Worm (Caenorhabditis elegans): ENCODE data around the gene C18A3.11.

C18A3.11 gene

DNA sequence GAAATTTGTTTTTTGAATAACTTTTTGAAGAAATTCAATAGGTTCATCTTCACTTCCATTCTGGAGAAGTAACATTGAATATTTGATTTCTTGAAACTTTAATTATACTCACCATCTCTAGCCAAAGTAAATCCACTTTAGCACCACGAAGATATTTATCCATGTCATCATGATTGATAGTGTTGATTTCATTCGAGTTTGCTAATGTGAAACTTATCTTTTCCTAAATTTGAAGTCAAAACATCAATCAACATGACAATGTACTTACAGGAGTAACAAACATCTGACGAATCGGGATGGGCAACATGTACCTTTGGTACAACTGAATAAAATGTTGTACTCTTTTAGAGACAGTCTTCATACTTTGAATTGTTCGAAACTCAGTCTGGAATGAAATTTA, 33.5 kb upstream of the C18A3.11 start (continued):
- no peak for TF ChIP-seq snpc-1.1 (tag; optimal IDR thresholded peaks at IDR 0.05; ENCODE audit: insufficient read depth)
- no peak for TF ChIP-seq ZK185.1 (tag; optimal IDR thresholded peaks at IDR 0.05; ENCODE audit: poor library complexity, severe bottlenecking)

DNA sequence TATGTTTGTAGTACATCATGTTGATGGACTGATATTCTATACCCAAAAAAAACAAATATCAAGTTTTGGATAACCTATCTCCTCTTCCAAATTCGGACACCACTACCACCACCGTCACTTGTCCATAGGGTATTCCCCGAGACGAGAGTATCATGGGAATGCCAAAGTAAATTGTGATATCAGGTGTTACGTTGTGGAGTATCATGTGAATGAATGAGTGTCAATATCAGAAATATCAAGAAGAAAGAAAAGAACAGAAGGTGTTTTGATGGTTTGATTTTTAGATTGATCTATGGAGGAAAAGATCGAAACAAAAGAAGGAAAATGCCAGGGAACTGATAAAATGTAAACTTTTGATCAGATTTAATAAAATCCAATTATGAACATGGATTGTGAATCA, 32.6 kb upstream of the C18A3.11 start:
- TF ChIP-seq dox-1 (GFP tag; IDR thresholded peaks at IDR 0.05) = no peak
- TF ChIP-seq ekl-4 (GFP tag; IDR thresholded peaks at IDR 0.05) = no peak
- peak; percentile 58 for TF ChIP-seq nhr-80 (tag; optimal IDR thresholded peaks at IDR 0.05)
- 0 out of 2 replicates have a peak, but pooled peaks have one; percentile 20 for TF ChIP-seq B0336.3 (GFP tag; IDR thresholded peaks at IDR 0.05)
- TF ChIP-seq D2030.7 (GFP tag; IDR thresholded peaks at IDR 0.05) = no peak
- peak; percentile 41 for TF ChIP-seq atf-7 (tag; optimal IDR thresholded peaks at IDR 0.05)
- no peak for TF ChIP-seq ceh-79 (tag; optimal IDR thresholded peaks at IDR 0.05)
- no peak for TF ChIP-seq lsl-1 (GFP tag; optimal IDR thresholded peaks at IDR 0.05)
- TF ChIP-seq tlf-1 (GFP tag; optimal IDR thresholded peaks at IDR 0.05) = peak; percentile 25
- no peak for TF ChIP-seq nhr-90 (tag; optimal IDR thresholded peaks at IDR 0.05)
- peak; percentile 33 for TF ChIP-seq chd-7 (tag; optimal IDR thresholded peaks at IDR 0.05)
- peak; percentile 37 for TF ChIP-seq attf-5 (GFP tag; optimal IDR thresholded peaks at IDR 0.05)
- TF ChIP-seq ztf-26 (tag; optimal IDR thresholded peaks at IDR 0.05) = peak; percentile 11
- TF ChIP-seq cebp-1 (GFP tag; IDR thresholded peaks at IDR 0.05) = no peak
- peak; percentile 52 for TF ChIP-seq cebp-1 (tag; optimal IDR thresholded peaks at IDR 0.05)
- peak; percentile 29 for TF ChIP-seq tbp1 (GFP tag; optimal IDR thresholded peaks at IDR 0.05)
- TF ChIP-seq snpc-4 (GFP tag; optimal IDR thresholded peaks at IDR 0.05) = no peak
- peak in 2 of 4 experiments; percentile 21 to 64 for TF ChIP-seq snpc-4 (tag; optimal IDR thresholded peaks at IDR 0.05)
- TF ChIP-seq lin-26 (GFP tag; IDR thresholded peaks at IDR 0.05) = peak; percentile 51; the same call in 1 of the 2 replicates
- no peak for TF ChIP-seq zfh-2 (GFP tag; conservative IDR thresholded peaks at IDR 0.05)

DNA sequence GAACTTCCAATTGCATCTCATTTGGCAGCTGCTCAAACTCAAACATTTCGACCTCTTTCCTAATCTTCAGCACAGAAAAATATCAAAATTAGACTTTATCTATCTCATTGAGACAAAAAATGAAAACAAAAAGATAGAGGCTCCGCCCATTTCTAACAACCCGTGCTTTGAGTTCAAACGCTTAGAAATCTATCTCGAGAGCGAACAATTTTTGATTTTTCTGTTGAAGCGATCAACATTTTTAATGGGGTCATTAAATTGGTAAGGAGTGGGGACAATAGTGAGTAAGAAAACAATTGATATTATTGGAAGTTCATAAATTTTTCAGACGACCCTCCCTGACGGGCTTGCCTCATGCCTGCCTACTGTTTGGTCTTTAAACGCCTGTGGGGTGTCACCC, 32.0 kb upstream of the C18A3.11 start, which contains the start of the genes C25H3.10 and C25H3.1:
Gene C25H3.10 (minus strand): TSS at position 101 of the 400 bp plus-strand sequence.
Gene C25H3.1 (plus strand): TSS at position 203 of the 400 bp plus-strand sequence.
- TF ChIP-seq C06A6.2 (GFP tag; conservative IDR thresholded peaks at IDR 0.05) (no peak), athp-1 (tag; optimal IDR thresholded peaks at IDR 0.05) (no peak), hmg-1.2 (GFP tag; IDR thresholded peaks at IDR 0.05) (no peak), efl-1 (GFP tag; optimal IDR thresholded peaks at IDR 0.05) (no peak), mes-4 (tag; optimal IDR thresholded peaks at IDR 0.05) (no peak)

DNA sequence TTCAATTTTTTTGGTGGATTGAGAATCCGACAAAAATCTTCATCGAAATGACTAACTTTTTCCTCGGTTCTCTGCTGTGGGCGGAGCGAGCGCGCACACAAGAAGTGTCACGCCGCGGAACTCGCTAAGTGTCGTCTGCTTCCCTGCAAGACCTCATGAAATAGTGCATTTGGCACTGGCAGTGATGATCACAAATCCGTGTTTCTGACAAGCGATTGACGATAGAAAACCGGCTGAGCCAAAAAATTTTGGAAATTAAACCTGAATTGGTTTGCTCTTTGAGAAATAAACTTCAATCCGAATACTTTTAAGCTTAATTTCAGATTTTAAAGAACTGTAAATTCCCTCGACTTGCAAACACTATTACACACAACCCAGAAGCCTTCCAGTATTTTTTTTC, 29.3 kb upstream of the C18A3.11 start:
- TF ChIP-seq lin-40 (tag; optimal IDR thresholded peaks at IDR 0.05) = peak; percentile 49
- peak; percentile 77 for TF ChIP-seq mcd-1 (GFP tag; IDR thresholded peaks at IDR 0.05)
- TF ChIP-seq ZK185.1 (tag; optimal IDR thresholded peaks at IDR 0.05; ENCODE audit: poor library complexity, severe bottlenecking) = peak; percentile 10
- peak; percentile 6 for TF ChIP-seq atf-7 (tag; optimal IDR thresholded peaks at IDR 0.05)
- no peak for TF ChIP-seq F57A8.1 (GFP tag; optimal IDR thresholded peaks at IDR 0.05)
- no peak for TF ChIP-seq madf-10 (tag; optimal IDR thresholded peaks at IDR 0.05)
- TF ChIP-seq madf-6 (GFP tag; IDR thresholded peaks at IDR 0.05) = peak; percentile 63
- TF ChIP-seq nhr-179 (tag; optimal IDR thresholded peaks at IDR 0.05) = no peak
- TF ChIP-seq B0019.2 (GFP tag; conservative IDR thresholded peaks at IDR 0.05) = no peak
- peak; percentile 9 for TF ChIP-seq ceh-27 (GFP tag; optimal IDR thresholded peaks at IDR 0.05)
- no peak for TF ChIP-seq mel-28 (tag; optimal IDR thresholded peaks at IDR 0.05; ENCODE audit: borderline replicate concordance)
- no peak for TF ChIP-seq die-1 (tag; optimal IDR thresholded peaks at IDR 0.05)
- peak; percentile 87 for TF ChIP-seq hmg-1.2 (GFP tag; IDR thresholded peaks at IDR 0.05)
- TF ChIP-seq Y56A3A.18 (GFP tag; IDR thresholded peaks at IDR 0.05) = peak; percentile 62
- peak; percentile 48; the same call in 1 of the 2 replicates for TF ChIP-seq rcor-1 (GFP tag; IDR thresholded peaks at IDR 0.05)
- peak; percentile 23 for TF ChIP-seq lin-54 (GFP tag; optimal IDR thresholded peaks at IDR 0.05)
- no peak for TF ChIP-seq mes-4 (tag; optimal IDR thresholded peaks at IDR 0.05)
- TF ChIP-seq cebp-1 (GFP tag; IDR thresholded peaks at IDR 0.05) = no peak
- peak; percentile 50 for TF ChIP-seq cebp-1 (tag; optimal IDR thresholded peaks at IDR 0.05)
- TF ChIP-seq ekl-4 (GFP tag; IDR thresholded peaks at IDR 0.05) = peak; percentile 47; the same call in 1 of the 2 replicates
- TF ChIP-seq B0336.3 (GFP tag; IDR thresholded peaks at IDR 0.05) = peak; percentile 60; the same call in 1 of the 2 replicates
- peak; percentile 78 for TF ChIP-seq tbp1 (GFP tag; optimal IDR thresholded peaks at IDR 0.05)
- no peak for TF ChIP-seq F22D6.2 (tag; optimal IDR thresholded peaks at IDR 0.05)
- no peak for TF ChIP-seq F10E7.11 (tag; optimal IDR thresholded peaks at IDR 0.05)
- TF ChIP-seq tlf-1 (GFP tag; optimal IDR thresholded peaks at IDR 0.05) = no peak
- no peak for TF ChIP-seq ceh-100 (GFP tag; IDR thresholded peaks at IDR 0.05)
